Worm (Caenorhabditis elegans) whole organism, early embryonic: Measurements from ENCODE around the gene lex-1.

Experiments used
- B0310.2 ChIP-seq: sonication (generic microtip); optimal IDR thresholded peaks from 2 replicates; lab custom pipeline; 2016; ENCODE audit warnings: mild to moderate bottlenecking, missing genetic modification characterization, missing compliant biosample characterization
- F13C5.2 ChIP-seq: sonication (generic microtip); optimal IDR thresholded peaks from 2 replicates; lab custom pipeline; 2017; ENCODE audit warnings: mild to moderate bottlenecking, missing genetic modification characterization, inconsistent platforms, missing compliant biosample characterization
- aly-1 ChIP-seq: sonication (generic microtip); optimal IDR thresholded peaks from 2 replicates; lab custom pipeline; 2016; ENCODE audit warnings: missing genetic modification characterization, missing compliant biosample characterization
- ama-1 ChIP-seq: fragments of 150-350 bp; optimal IDR thresholded peaks from 2 replicates; lab custom pipeline; 2014
- ceh-13 ChIP-seq: fragments of 200-800 bp; sonication (Bioruptor generic); optimal IDR thresholded peaks from 2 replicates; lab custom pipeline; 2018; ENCODE audit warnings: mild to moderate bottlenecking, missing genetic modification characterization, missing compliant biosample characterization
- ceh-36 ChIP-seq: sonication (generic microtip); optimal IDR thresholded peaks from 2 replicates; lab custom pipeline; 2016; ENCODE audit warnings: missing genetic modification characterization, inconsistent platforms, missing compliant biosample characterization
- ets-7 ChIP-seq: sonication (generic microtip); optimal IDR thresholded peaks from 2 replicates; lab custom pipeline; 2016; ENCODE audit warnings: missing genotype, missing genetic modification characterization, missing compliant biosample characterization
- flt-1 ChIP-seq: fragments of 200-800 bp; sonication (Bioruptor generic); IDR thresholded peaks from 2 replicates; pipeline ENCODE4 v1.3.6; 2022; ENCODE audit warnings: missing genetic modification characterization, missing compliant biosample characterization
- hmbx-1 ChIP-seq: sonication (generic microtip); optimal IDR thresholded peaks from 2 replicates; lab custom pipeline; 2016; ENCODE audit warnings: mild to moderate bottlenecking, missing genetic modification characterization, missing compliant biosample characterization
- hmg-4 ChIP-seq: fragments of 200-800 bp; sonication (Bioruptor generic); optimal IDR thresholded peaks from 2 replicates; lab custom pipeline; 2018; ENCODE audit warnings: mild to moderate bottlenecking, missing genetic modification characterization, missing compliant biosample characterization
- hnd-1 ChIP-seq: sonication (generic microtip); optimal IDR thresholded peaks from 2 replicates; lab custom pipeline; 2016; ENCODE audit warnings: missing genetic modification characterization, missing compliant biosample characterization
- pes-1 ChIP-seq: fragments of 200-800 bp; sonication (Bioruptor generic); IDR thresholded peaks from 2 replicates; pipeline ENCODE4 v1.3.6; 2022; ENCODE audit warnings: missing genetic modification reagents, missing genetic modification characterization, missing compliant biosample characterization
- scrt-1 ChIP-seq: fragments of 200-800 bp; sonication (Bioruptor generic); IDR thresholded peaks from 2 replicates; pipeline ENCODE4 v1.3.6; 2022; ENCODE audit warnings: missing genetic modification characterization, missing compliant biosample characterization
- sea-1 ChIP-seq: fragments of 200-800 bp; sonication (Bioruptor generic); conservative IDR thresholded peaks from 2 replicates; pipeline ENCODE4 v1.3.6; 2022; ENCODE audit warnings: missing genetic modification characterization, missing compliant biosample characterization
- tbx-11 ChIP-seq: fragments of 200-800 bp; sonication (Bioruptor generic); IDR thresholded peaks from 2 replicates; pipeline ENCODE4 v1.3.6; 2022; ENCODE audit warnings: missing genetic modification characterization, missing compliant biosample characterization
- tbx-37 ChIP-seq: fragments of 200-800 bp; sonication (Bioruptor generic); conservative IDR thresholded peaks from 2 replicates; pipeline ENCODE4 v1.3.6; 2022; ENCODE audit warnings: missing genetic modification reagents, missing genetic modification characterization, missing compliant biosample characterization
- tra-4 ChIP-seq: sonication (generic microtip); optimal IDR thresholded peaks from 2 replicates; lab custom pipeline; 2017; ENCODE audit warnings: missing genetic modification characterization, missing compliant biosample characterization

The lex-1 gene

DNA sequence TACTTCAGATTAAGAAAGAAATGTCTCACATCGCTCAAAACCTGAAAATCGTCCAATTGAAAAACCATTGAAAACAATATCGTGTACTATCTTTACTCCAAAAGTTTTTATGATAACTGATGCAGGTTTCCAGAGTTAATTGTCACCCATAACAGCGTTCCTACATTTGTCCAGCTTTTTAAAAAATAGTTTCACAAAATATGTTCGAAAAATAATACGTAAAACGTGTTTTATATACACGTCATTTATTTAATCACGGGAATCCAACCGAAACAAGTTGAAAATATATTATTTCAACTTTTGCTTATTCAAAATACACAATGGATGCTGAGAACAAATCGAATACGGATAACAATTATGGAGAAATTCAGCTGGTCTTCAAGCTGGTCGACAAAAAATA is 3.8 kb upstream of the lex-1 start, which contains the start of gene K08E4.7:
Gene K08E4.7 (plus strand): TSS at position 301 of the 400 bp plus-strand sequence.
- no peak for TF ChIP-seq F13C5.2 (tag; lab: Kevin White, UChicago)
- TF ChIP-seq hmbx-1, result no peak
- TF ChIP-seq sea-1 (GFP tag; lab: Robert Waterston, UW), result no peak
- no peak for TF ChIP-seq tra-4 (tag; lab: Kevin White, UChicago)
- no peak for TF ChIP-seq aly-1 (tag; lab: Kevin White, UChicago)
- TF ChIP-seq flt-1 (GFP tag; lab: Robert Waterston, UW), result no peak

DNA sequence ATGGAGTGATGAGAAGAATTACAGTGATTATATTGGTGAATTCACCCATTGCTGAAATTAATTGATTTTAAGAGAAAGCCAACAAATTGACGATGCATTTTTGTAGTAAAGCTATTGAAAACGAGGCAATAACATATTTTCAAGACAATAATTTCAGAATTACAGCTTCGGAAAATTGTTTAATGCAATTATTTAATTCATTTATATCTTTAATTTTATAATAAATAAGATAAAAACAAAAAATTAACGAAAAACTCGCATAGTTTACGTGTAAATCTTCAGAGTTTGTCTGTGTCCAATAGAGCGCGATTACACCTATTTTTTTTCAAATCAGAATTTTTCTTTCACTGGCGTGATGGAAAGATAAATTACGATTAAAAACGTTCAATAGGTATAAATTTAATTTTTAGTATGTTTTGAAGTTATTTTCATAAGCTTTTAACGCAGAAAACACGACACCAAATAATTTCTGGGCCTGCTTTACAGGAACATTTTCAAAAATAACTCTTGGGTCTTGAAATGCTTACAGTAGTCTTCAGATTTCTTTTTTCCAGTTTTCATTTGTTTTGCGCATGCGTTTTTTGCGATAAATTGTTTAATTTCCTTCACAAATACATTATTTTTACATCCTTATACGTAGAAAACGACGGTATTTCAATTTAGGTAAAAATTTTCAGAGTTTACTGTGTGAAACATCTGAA is 1.0 kb upstream of the lex-1 start, which contains the start of gene tmed-1:
Gene tmed-1 (minus strand): TSS at position 51 of the 701 bp plus-strand sequence.
- TF ChIP-seq F13C5.2 (tag; lab: Kevin White, UChicago) (no peak), pes-1 (GFP tag; lab: Robert Waterston, UW) (no peak), ama-1 (lab: Kevin White, UChicago) (no peak), sea-1 (GFP tag; lab: Robert Waterston, UW) (no peak), tbx-37 (GFP tag; lab: Robert Waterston, UW) (no peak), aly-1 (tag; lab: Kevin White, UChicago) (no peak), ceh-36 (tag; lab: Kevin White, UChicago) (no peak), hmbx-1 (no peak), ceh-13 (no peak), ets-7 (tag; lab: Kevin White, UChicago) (no peak), B0310.2 (tag; lab: Kevin White, UChicago) (no peak), tbx-11 (GFP tag; lab: Robert Waterston, UW) (no peak)

DNA sequence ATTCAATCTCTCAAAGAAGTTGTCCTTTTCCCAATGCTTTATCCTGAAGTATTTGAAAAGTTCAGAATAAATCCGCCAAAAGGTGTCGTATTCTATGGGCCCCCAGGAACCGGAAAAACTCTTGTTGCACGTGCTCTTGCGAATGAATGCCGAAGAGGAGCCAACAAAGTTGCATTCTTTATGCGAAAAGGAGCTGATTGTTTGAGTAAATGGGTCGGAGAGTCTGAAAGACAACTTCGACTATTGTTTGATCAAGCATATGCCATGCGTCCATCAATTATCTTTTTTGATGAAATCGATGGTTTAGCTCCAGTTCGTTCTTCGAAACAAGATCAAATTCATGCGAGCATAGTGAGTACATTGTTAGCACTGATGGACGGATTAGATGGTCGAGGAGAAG is 1.5 kb downstream of the lex-1 start:
- no peak for TF ChIP-seq sea-1 (GFP tag; lab: Robert Waterston, UW)
- TF ChIP-seq F13C5.2 (tag; lab: Kevin White, UChicago), result no peak
- TF ChIP-seq scrt-1 (GFP tag; lab: Robert Waterston, UW), result no peak
- TF ChIP-seq flt-1 (GFP tag; lab: Robert Waterston, UW), result no peak
- TF ChIP-seq pes-1 (GFP tag; lab: Robert Waterston, UW), result no peak
- TF ChIP-seq ceh-36 (tag; lab: Kevin White, UChicago), result no peak

DNA sequence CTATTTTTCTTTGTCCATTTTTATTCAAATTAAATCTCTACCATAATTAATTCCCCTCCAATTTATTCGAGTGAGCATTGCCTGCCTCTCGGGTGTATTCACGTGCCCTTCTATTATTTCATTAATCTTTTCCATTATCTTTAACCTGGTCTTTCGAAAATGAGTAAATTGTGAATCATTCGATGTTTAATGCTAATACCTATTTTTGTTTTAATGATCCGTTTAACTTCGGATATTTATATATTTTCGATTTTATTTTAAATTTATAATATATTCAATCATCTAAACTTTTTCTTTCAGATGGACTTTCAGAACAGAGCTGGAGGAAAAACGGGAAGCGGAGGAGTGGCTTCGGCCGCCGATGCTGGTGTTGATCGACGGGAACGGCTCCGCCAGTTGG is 4.9 kb downstream of the lex-1 start, which contains the start of gene repo-1:
Gene repo-1 (plus strand): TSS at position 301 of the 400 bp plus-strand sequence.
- TF ChIP-seq tbx-37 (GFP tag; lab: Robert Waterston, UW) (no peak), scrt-1 (GFP tag; lab: Robert Waterston, UW) (0 out of 2 replicates have a peak, but pooled peaks have one; percentile 23)

DNA sequence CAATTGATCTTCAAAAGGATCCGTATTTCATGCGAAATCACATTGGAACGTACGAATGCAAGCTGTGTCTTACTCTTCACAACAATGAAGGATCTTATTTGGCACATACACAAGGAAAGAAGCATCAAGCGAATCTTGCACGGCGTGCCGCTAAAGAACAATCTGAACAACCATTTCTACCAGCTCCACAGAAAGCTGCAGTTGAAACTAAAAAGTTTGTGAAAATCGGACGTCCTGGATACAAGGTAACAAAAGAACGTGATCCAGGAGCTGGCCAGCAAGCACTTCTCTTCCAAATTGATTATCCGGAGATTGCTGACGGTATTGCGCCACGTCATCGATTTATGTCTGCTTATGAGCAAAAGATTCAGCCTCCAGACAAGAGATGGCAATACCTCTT is 5.3 kb downstream of the lex-1 start:
- TF ChIP-seq F13C5.2 (tag; lab: Kevin White, UChicago) (no peak), ama-1 (lab: Kevin White, UChicago) (peak; percentile 5)

DNA sequence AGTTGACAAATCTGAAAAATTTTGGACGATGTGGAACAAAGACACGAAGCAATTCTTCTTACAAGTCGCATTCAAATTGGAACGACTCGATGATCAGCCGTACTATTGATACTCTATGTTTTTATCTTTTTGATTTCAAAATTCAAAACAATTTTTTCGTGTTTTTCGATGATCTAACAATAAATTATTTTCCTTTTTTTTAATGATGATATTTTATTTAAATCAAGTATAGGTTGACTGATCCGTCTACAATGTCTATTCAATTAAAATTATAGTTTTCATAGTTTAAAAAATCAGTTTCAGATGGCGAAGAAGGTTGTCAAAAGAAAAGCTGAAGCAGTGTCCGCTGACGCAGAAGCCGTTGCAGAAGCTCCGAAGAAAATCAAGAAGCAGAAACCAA is 5.8 kb downstream of the lex-1 start, which contains the start of gene rbm-34:
Gene rbm-34 (plus strand): TSS at position 301 of the 400 bp plus-strand sequence.
- TF ChIP-seq tra-4 (tag; lab: Kevin White, UChicago), result no peak
- no peak for TF ChIP-seq scrt-1 (GFP tag; lab: Robert Waterston, UW)
- no peak for TF ChIP-seq hmg-4 (GFP tag; lab: Kevin White, UChicago)
- no peak for TF ChIP-seq sea-1 (GFP tag; lab: Robert Waterston, UW)
- TF ChIP-seq ama-1 (lab: Kevin White, UChicago), result no peak
- TF ChIP-seq tbx-11 (GFP tag; lab: Robert Waterston, UW), result no peak
- TF ChIP-seq B0310.2 (tag; lab: Kevin White, UChicago), result no peak
- TF ChIP-seq F13C5.2 (tag; lab: Kevin White, UChicago), result no peak
- TF ChIP-seq ceh-36 (tag; lab: Kevin White, UChicago), result no peak
- no peak for TF ChIP-seq flt-1 (GFP tag; lab: Robert Waterston, UW)
- no peak for TF ChIP-seq aly-1 (tag; lab: Kevin White, UChicago)
- no peak for TF ChIP-seq hmbx-1
- no peak for TF ChIP-seq tbx-37 (GFP tag; lab: Robert Waterston, UW)
- TF ChIP-seq ceh-13, result no peak
- TF ChIP-seq pes-1 (GFP tag; lab: Robert Waterston, UW), result no peak
- no peak for TF ChIP-seq hnd-1 (tag; lab: Kevin White, UChicago)
- no peak for TF ChIP-seq ets-7 (tag; lab: Kevin White, UChicago)

DNA sequence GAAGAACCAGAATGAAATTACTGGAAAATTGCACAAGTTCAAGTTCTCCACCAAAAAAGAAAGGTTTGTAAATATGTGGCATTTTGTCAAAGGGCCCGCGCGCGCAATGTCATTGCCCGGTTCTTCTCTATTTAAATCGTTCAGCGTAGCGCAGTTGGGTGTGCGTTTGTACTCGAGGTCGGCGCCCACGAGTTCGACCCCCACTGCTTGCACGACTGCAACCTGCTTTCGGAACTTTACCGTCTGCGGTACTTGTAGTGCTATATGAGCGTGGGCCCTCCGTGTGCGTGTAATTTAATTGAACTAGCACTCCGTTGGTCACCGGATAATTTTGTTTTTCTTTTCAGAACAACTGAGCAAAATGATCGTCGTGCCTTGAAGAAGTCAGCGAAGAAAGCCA is 7.2 kb downstream of the lex-1 start:
- peak; percentile 29 for TF ChIP-seq hmbx-1
- TF ChIP-seq ets-7 (tag; lab: Kevin White, UChicago), result peak; percentile 6
- TF ChIP-seq hnd-1 (tag; lab: Kevin White, UChicago), result peak; percentile 12
- TF ChIP-seq F13C5.2 (tag; lab: Kevin White, UChicago), result peak; percentile 68
- 0 out of 2 replicates have a peak, but pooled peaks have one; percentile 25 for TF ChIP-seq tbx-37 (GFP tag; lab: Robert Waterston, UW)
- TF ChIP-seq sea-1 (GFP tag; lab: Robert Waterston, UW), result peak; percentile 76
- peak; percentile 84 for TF ChIP-seq scrt-1 (GFP tag; lab: Robert Waterston, UW)
- TF ChIP-seq ceh-13, result peak; percentile 55
- TF ChIP-seq ama-1 (lab: Kevin White, UChicago), result no peak
- peak; percentile 67 for TF ChIP-seq tra-4 (tag; lab: Kevin White, UChicago)
- TF ChIP-seq B0310.2 (tag; lab: Kevin White, UChicago), result peak; percentile 61
- peak; percentile 66; the same call in 1 of the 2 replicates for TF ChIP-seq flt-1 (GFP tag; lab: Robert Waterston, UW)
- peak; percentile 85 for TF ChIP-seq aly-1 (tag; lab: Kevin White, UChicago)
- TF ChIP-seq tbx-11 (GFP tag; lab: Robert Waterston, UW), result peak; percentile 66
- TF ChIP-seq ceh-36 (tag; lab: Kevin White, UChicago), result peak; percentile 68
- TF ChIP-seq hmg-4 (GFP tag; lab: Kevin White, UChicago), result peak; percentile 74
- peak; percentile 86 for TF ChIP-seq pes-1 (GFP tag; lab: Robert Waterston, UW)
